Fruit fly (Drosophila melanogaster): Measurements from ENCODE around the gene Muc30E.
A peak's percentile ranks its signal among the peaks of the same experiment; 100 is the strongest.

Gene Muc30E

dm6 chr2L:9937908-9938307 lies 35.0 kb upstream of the Muc30E start, which contains the start of gene Arglu1 (continued):
- TF ChIP-seq Hr38 (GFP tag; optimal IDR thresholded peaks at IDR 0.05) (no peak), net (GFP tag; optimal IDR thresholded peaks at IDR 0.05) (no peak)

dm6 chr2L:9933063-9933462 lies 30.1 kb upstream of the Muc30E start, which contains the start of gene Cpr30F:
TSS of gene Cpr30F (minus strand) at chr2L:9933163.
- TF ChIP-seq CG7368 (GFP tag; optimal IDR thresholded peaks at IDR 0.05) (no peak), Ets96B (tag; optimal IDR thresholded peaks at IDR 0.05) (no peak), CG32006 (GFP tag; optimal IDR thresholded peaks at IDR 0.05) (no peak), CG6808 (GFP tag; optimal IDR thresholded peaks at IDR 0.05) (no peak), pdm3 (GFP tag; optimal IDR thresholded peaks at IDR 0.05) (no peak), CG3032 (tag; optimal IDR thresholded peaks at IDR 0.05) (no peak), Ets21C (GFP tag; optimal IDR thresholded peaks at IDR 0.05) (no peak), eg (GFP tag; IDR thresholded peaks at IDR 0.05) (no peak), CG3919 (GFP tag; optimal IDR thresholded peaks at IDR 0.05) (no peak)

- TF ChIP-seq lz (GFP tag; optimal IDR thresholded peaks at IDR 0.05) (no peak), pdm3 (GFP tag; optimal IDR thresholded peaks at IDR 0.05) (no peak), Smox (GFP tag; optimal IDR thresholded peaks at IDR 0.05) (no peak), CG6163 (GFP tag; IDR thresholded peaks at IDR 0.05) (no peak), CG32006 (GFP tag; optimal IDR thresholded peaks at IDR 0.05) (no peak), Eip93F (GFP tag; optimal IDR thresholded peaks at IDR 0.05) (no peak), Sox15 (GFP tag; optimal IDR thresholded peaks at IDR 0.05) (no peak), CG7368 (GFP tag; optimal IDR thresholded peaks at IDR 0.05) (no peak), Lpt (GFP tag; optimal IDR thresholded peaks at IDR 0.05) (no peak), cyc (GFP tag; optimal IDR thresholded peaks at IDR 0.05) (no peak), CG3032 (tag; optimal IDR thresholded peaks at IDR 0.05) (no peak), Met (GFP tag; optimal IDR thresholded peaks at IDR 0.05) (no peak), fd85E (GFP tag; optimal IDR thresholded peaks at IDR 0.05) (no peak), salr (GFP tag; optimal IDR thresholded peaks at IDR 0.05) (no peak), CG6854 (GFP tag; optimal IDR thresholded peaks at IDR 0.05) (no peak), vri (GFP tag; optimal IDR thresholded peaks at IDR 0.05) (no peak), achi (GFP tag; optimal IDR thresholded peaks at IDR 0.05) (no peak), CG11902 (GFP tag; optimal IDR thresholded peaks at IDR 0.05) (no peak), CG11294 (GFP tag; IDR thresholded peaks at IDR 0.05) (no peak), net (GFP tag; optimal IDR thresholded peaks at IDR 0.05) (no peak)
These were observed 27.4 kb upstream of the Muc30E start, which contains the start of gene CG42367 for dm6 chr2L:9930280-9930679. TSS of gene CG42367 (plus strand) at chr2L:9930580.

dm6 chr2L:9924765-9925164 lies 21.8 kb upstream of the Muc30E start, which contains the start of the genes TbCMF46 and CG42366:
TSS of gene TbCMF46 (minus strand) at chr2L:9924865.
TSS of gene CG42366 (plus strand) at chr2L:9925161.
- TF ChIP-seq CG4318 (GFP tag; optimal IDR thresholded peaks at IDR 0.05): no peak
- TF ChIP-seq vri (GFP tag; optimal IDR thresholded peaks at IDR 0.05): no peak
- TF ChIP-seq Sox14 (GFP tag; optimal IDR thresholded peaks at IDR 0.05): no peak
- no peak for TF ChIP-seq spab (GFP tag; optimal IDR thresholded peaks at IDR 0.05)
- no peak for TF ChIP-seq Eip78C (GFP tag)
- TF ChIP-seq Smox (GFP tag; optimal IDR thresholded peaks at IDR 0.05): no peak

- peak; percentile 50 for TF ChIP-seq CG7368 (GFP tag; optimal IDR thresholded peaks at IDR 0.05)
- TF ChIP-seq CG11902 (GFP tag; optimal IDR thresholded peaks at IDR 0.05): peak; percentile 8
- peak; percentile 65 for TF ChIP-seq CG1621 (tag; optimal IDR thresholded peaks at IDR 0.05)
- peak; percentile 72 for TF ChIP-seq CG3032 (tag; optimal IDR thresholded peaks at IDR 0.05)
- peak; percentile 84 for TF ChIP-seq CG6163 (GFP tag; IDR thresholded peaks at IDR 0.05)
- no peak for TF ChIP-seq Ets21C (GFP tag; optimal IDR thresholded peaks at IDR 0.05)
- TF ChIP-seq Eip93F (GFP tag; optimal IDR thresholded peaks at IDR 0.05): peak; percentile 72
- peak; percentile 5 for TF ChIP-seq CG8319 (GFP tag; optimal IDR thresholded peaks at IDR 0.05)
- TF ChIP-seq Smox (GFP tag; optimal IDR thresholded peaks at IDR 0.05): peak; percentile 81
- TF ChIP-seq CG16779 (tag; optimal IDR thresholded peaks at IDR 0.05): peak; percentile 40
- peak; percentile 70 for TF ChIP-seq CG8632 (GFP tag; optimal IDR thresholded peaks at IDR 0.05)
- TF ChIP-seq topi (GFP tag; optimal IDR thresholded peaks at IDR 0.05): peak; percentile 76
- TF ChIP-seq Eip78C (GFP tag): no peak
- peak; percentile 29 for TF ChIP-seq CG11762 (GFP tag; optimal IDR thresholded peaks at IDR 0.05; ENCODE audit: insufficient read depth)
- peak; percentile 28 for TF ChIP-seq Sox15 (GFP tag; optimal IDR thresholded peaks at IDR 0.05)
- TF ChIP-seq lz (GFP tag; optimal IDR thresholded peaks at IDR 0.05): peak; percentile 75
- peak; percentile 28 for TF ChIP-seq CG4318 (GFP tag; optimal IDR thresholded peaks at IDR 0.05)
- peak; percentile 77 for TF ChIP-seq achi (GFP tag; optimal IDR thresholded peaks at IDR 0.05)
- TF ChIP-seq salr (GFP tag; optimal IDR thresholded peaks at IDR 0.05): peak in 1 of 2 experiments; percentile 68
- TF ChIP-seq Blimp-1 (GFP tag; optimal IDR thresholded peaks at IDR 0.05): peak; percentile 36
- TF ChIP-seq dsx (GFP tag; optimal IDR thresholded peaks at IDR 0.05; ENCODE audit: poor library complexity, severe bottlenecking): peak; percentile 63
- peak; percentile 62 for TF ChIP-seq CG6808 (GFP tag; optimal IDR thresholded peaks at IDR 0.05)
- TF ChIP-seq CG3919 (GFP tag; optimal IDR thresholded peaks at IDR 0.05): peak; percentile 82
- peak; percentile 84 for TF ChIP-seq acj6 (GFP tag; optimal IDR thresholded peaks at IDR 0.05)
- TF ChIP-seq Lpt (GFP tag; optimal IDR thresholded peaks at IDR 0.05): peak; percentile 44
- no peak for TF ChIP-seq CG6854 (GFP tag; optimal IDR thresholded peaks at IDR 0.05)
- TF ChIP-seq dac (GFP tag; optimal IDR thresholded peaks at IDR 0.05): no peak
- TF ChIP-seq Hr4 (GFP tag; optimal IDR thresholded peaks at IDR 0.05): peak; percentile 78
These were observed 18.5 kb upstream of the Muc30E start, which contains the start of gene CG4592 for dm6 chr2L:9921401-9921800. TSS of gene CG4592 (plus strand) at chr2L:9921633.
